Fruit fly (Drosophila melanogaster): Measurements from ENCODE around the gene lsn.
A peak's percentile ranks its signal among the peaks of the same experiment; 100 is the strongest.

The lsn gene

DNA sequence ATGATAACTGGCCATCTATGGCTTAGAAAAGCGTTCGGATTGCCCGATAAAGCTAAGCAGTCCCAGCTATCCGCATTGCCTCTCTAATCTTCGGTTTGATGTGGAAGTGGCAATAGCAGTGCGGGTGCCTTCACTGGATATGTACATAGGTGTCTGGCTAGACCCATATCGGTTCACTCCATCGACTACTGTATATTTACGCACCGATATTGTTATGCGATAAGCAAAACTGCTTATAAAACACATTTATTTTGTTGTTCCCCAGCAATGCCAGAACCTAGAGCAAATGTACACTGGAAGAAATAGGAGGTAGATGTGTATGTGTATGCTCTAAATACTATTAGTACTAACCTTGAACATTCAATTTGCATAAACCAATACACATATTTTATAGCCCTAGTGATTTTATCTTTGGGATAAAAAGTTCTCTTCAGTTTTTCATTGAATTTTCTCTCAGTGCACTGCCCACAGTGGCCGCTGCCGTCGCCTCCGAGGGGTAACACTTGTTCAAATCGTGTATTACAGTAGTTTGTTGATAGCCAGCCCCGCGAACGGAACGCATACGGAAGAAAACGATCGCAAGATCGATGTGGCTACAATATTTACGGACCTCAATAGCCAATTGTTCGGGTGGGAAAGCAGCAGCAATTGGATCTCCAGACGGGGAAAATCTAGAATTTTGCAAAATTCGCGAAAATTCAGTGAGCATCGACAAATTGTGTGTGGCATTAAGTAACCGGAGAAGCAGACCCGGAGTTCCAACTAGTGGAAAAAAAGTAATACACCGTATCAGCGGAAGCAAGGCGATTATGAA lies 5.4 kb downstream of the lsn start, which contains the start of gene CG31431 (continued):
- TF ChIP-seq z (GFP tag; IDR thresholded peaks at IDR 0.05) (peak; percentile 72; the same call in 2 of the 3 replicates), PHDP (tag; optimal IDR thresholded peaks at IDR 0.05) (peak; percentile 98), CG18619 (GFP tag; optimal IDR thresholded peaks at IDR 0.05) (peak; percentile 95), CG4730 (GFP tag; IDR thresholded peaks at IDR 0.05) (peak; percentile 95), caup (GFP tag; optimal IDR thresholded peaks at IDR 0.05; ENCODE audit: severe bottlenecking) (peak; percentile 98), mam (GFP tag; optimal IDR thresholded peaks at IDR 0.05) (peak; percentile 98), Nf-YA (GFP tag; IDR thresholded peaks at IDR 0.05) (peak; percentile 95), NfI (GFP tag; optimal IDR thresholded peaks at IDR 0.05) (peak; percentile 96), CG17829 (tag; optimal IDR thresholded peaks at IDR 0.05) (peak; percentile 98), cg (GFP tag; optimal IDR thresholded peaks at IDR 0.05) (no peak), kah (GFP tag; optimal IDR thresholded peaks at IDR 0.05) (peak; percentile 93), Asciz (GFP tag; optimal IDR thresholded peaks at IDR 0.05) (peak; percentile 94), CG12071 (GFP tag; optimal IDR thresholded peaks at IDR 0.05) (peak; percentile 97), HLHmδ (GFP tag; optimal IDR thresholded peaks at IDR 0.05) (peak; percentile 3), chif (GFP tag; optimal IDR thresholded peaks at IDR 0.05) (peak; percentile 97), CG3065 (GFP tag; optimal IDR thresholded peaks at IDR 0.05) (peak; percentile 92), eve (GFP tag; optimal IDR thresholded peaks at IDR 0.05) (peak; percentile 73 to 97), ATbp (GFP tag; optimal IDR thresholded peaks at IDR 0.05) (peak; percentile 94), CG31365 (tag; optimal IDR thresholded peaks at IDR 0.05) (peak; percentile 88), Antp (GFP tag; optimal IDR thresholded peaks at IDR 0.05) (peak; percentile 98), ham (GFP tag; IDR thresholded peaks at IDR 0.05) (peak; percentile 85), oc (tag; optimal IDR thresholded peaks at IDR 0.05) (peak; percentile 93), nerfin-1 (tag; optimal IDR thresholded peaks at IDR 0.05) (peak; percentile 90), CG12299 (tag; optimal IDR thresholded peaks at IDR 0.05) (peak; percentile 96), CG1832 (GFP tag; optimal IDR thresholded peaks at IDR 0.05) (no peak), Ssrp (tag; optimal IDR thresholded peaks at IDR 0.05) (peak; percentile 93), Sox102F (GFP tag; optimal IDR thresholded peaks at IDR 0.05) (peak; percentile 96), CG14965 (GFP tag; optimal IDR thresholded peaks at IDR 0.05; ENCODE audit: borderline replicate concordance) (peak; percentile 85), Hmr (GFP tag; optimal IDR thresholded peaks at IDR 0.05) (peak; percentile 98), odd (GFP tag; optimal IDR thresholded peaks at IDR 0.05) (peak; percentile 90), sd (tag; optimal IDR thresholded peaks at IDR 0.05) (peak; percentile 93), chm (GFP tag; IDR thresholded peaks at IDR 0.05) (peak; percentile 96), sug (tag; optimal IDR thresholded peaks at IDR 0.05) (peak; percentile 96), dati (GFP tag; IDR thresholded peaks at IDR 0.05) (peak; percentile 93), ac (GFP tag; optimal IDR thresholded peaks at IDR 0.05) (peak; percentile 88), CG7271 (tag; optimal IDR thresholded peaks at IDR 0.05) (peak; percentile 88), Mrtf (GFP tag; IDR thresholded peaks at IDR 0.05) (peak; percentile 97), CG2129 (GFP tag; IDR thresholded peaks at IDR 0.05; ENCODE audit: partially characterized antibody) (no peak), disco-r (GFP tag; optimal IDR thresholded peaks at IDR 0.05) (peak; percentile 94), Ets97D (GFP tag; optimal IDR thresholded peaks at IDR 0.05) (peak; percentile 90), en (GFP tag; optimal IDR thresholded peaks at IDR 0.05) (peak; percentile 95), E2f2 (GFP tag; IDR thresholded peaks at IDR 0.05) (peak; percentile 81), nau (GFP tag; optimal IDR thresholded peaks at IDR 0.05) (peak; percentile 93), CG9797 (GFP tag; optimal IDR thresholded peaks at IDR 0.05) (peak; percentile 13), Eip74EF (GFP tag; optimal IDR thresholded peaks at IDR 0.05) (peak in 1 of 2 experiments; percentile 96), CG14667 (GFP tag; IDR thresholded peaks at IDR 0.05) (peak; percentile 96), CG7372 (GFP tag; IDR thresholded peaks at IDR 0.05) (peak; percentile 98), CG7357 (GFP tag; IDR thresholded peaks at IDR 0.05) (peak; percentile 93)
